Worm (Caenorhabditis elegans): ENCODE measurements around the gene C50B8.4.

DNA sequence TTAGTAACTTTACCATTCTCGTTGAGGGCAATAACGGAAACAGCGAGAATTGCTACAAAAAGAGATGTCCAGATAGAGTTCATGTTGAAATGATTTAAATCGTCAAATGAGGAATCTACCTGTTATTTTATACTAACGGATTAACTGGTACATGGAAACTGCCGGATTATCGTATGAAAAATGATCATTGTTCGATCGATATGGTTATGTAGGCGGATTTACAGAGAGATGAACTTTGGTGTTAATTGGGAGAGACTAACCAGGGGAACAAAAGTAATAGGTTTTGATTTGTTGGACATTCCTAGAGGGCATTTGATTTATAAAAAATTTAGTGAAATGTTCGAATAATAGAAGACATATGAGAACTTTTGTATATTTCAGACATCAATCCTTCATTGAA, 40.0 kb downstream of the C50B8.4 start, which contains the start of gene spig-9:
- no peak for TF ChIP-seq ztf-29 (GFP tag; IDR thresholded peaks at IDR 0.05)
- no peak for TF ChIP-seq ref-1 (GFP tag; conservative IDR thresholded peaks at IDR 0.05)
- TF ChIP-seq flt-1 (GFP tag; IDR thresholded peaks at IDR 0.05) = no peak
- TF ChIP-seq med-1 (GFP tag; optimal IDR thresholded peaks at IDR 0.05; ENCODE audit: insufficient read depth) = no peak
- no peak for TF ChIP-seq T22C8.4 (GFP tag; IDR thresholded peaks at IDR 0.05)
- no peak for TF ChIP-seq cog-1 (tag; optimal IDR thresholded peaks at IDR 0.05)
